Worm (Caenorhabditis elegans) whole organism, L4/young adult: ENCODE results near the gene ins-16.

Source experiments
- W03F9.2 ChIP-seq: fragments of 150-350 bp; optimal IDR thresholded peaks from 2 replicates; lab custom pipeline; 2014; ENCODE audit warnings: missing biosample characterization, missing genetic modification characterization
- dao-5 ChIP-seq: sonication (generic microtip); optimal IDR thresholded peaks from 2 replicates; lab custom pipeline; 2016; ENCODE audit warnings: missing genotype, missing genetic modification characterization, moderate library complexity, missing compliant biosample characterization
- him-1 ChIP-seq: sonication (generic microtip); optimal IDR thresholded peaks from 2 replicates; lab custom pipeline; 2016; ENCODE audit warnings: missing genotype, missing genetic modification reagents, missing genetic modification characterization, missing compliant biosample characterization

The ins-16 gene

DNA sequence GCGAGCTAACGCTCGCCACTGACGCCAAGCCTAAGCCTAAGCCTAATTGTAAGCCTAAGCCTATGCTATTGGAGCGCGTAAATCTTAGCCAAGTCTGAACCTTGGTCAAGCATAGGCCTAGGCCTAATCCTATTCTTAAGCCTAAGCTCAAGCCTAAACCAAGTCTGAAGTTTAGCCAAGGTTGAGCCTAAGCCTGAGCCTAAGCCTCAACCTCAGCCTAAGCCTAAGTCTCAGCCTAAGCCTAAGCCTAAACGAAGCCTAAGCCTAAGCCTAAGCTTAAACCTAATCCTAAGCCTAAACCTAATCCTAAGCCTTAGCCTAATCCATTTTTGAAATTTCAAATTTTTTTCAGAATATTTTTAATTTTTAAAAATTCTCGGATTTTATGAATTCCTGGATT is 689 bp downstream of the ins-16 start:
- TF ChIP-seq him-1 (tag; lab: Kevin White, UChicago) (no peak), dao-5 (tag; lab: Kevin White, UChicago) (no peak), W03F9.2 (tag; lab: Kevin White, UChicago) (no peak)

DNA sequence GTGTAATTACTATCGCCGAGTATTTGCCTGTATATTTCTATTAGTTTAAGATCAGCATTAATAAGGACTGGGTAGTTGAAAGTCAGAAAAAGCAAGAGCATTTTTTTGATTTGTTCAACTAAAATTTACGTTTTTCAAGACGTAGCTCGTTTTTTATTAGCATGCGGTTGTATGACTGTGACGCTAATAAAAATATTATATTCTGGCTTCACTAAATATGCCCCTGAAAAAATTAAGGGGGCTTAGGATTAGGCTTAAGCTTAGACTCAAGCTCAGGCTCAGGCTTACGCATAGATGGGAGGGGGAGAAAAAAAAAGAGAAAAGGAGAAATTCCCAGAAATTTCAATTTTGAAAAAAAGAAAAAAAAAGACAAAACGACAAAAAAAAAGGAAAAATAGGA is 3.2 kb downstream of the ins-16 start, which contains the start of gene Y39A3A.2:
Y39A3A.2 (minus strand) TSS at position 101 of the 400 bp plus-strand sequence.
- no peak for TF ChIP-seq dao-5 (tag; lab: Kevin White, UChicago)
- TF ChIP-seq him-1 (tag; lab: Kevin White, UChicago), result no peak
- no peak for TF ChIP-seq W03F9.2 (tag; lab: Kevin White, UChicago)

DNA sequence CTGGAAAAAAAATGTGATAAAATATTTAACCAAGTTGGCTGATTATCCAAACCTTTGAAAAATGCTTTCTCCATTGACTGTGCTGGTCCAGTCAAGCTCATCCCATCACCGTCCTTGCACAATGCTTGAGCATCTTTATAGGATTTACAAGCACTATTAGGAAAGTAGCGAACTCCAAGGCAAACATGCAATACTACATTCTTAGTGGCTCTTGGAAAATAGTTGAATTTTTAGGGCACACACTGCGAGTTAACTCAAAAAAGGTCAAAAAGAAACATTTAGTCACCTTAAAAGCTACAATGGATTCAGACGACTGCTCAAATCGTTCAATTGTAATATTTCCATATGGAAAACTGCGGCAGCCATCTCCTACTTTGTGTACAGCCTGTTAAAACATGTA is 6.7 kb downstream of the ins-16 start, which contains the start of gene M01E10.3:
M01E10.3 (minus strand) TSS at position 101 of the 400 bp plus-strand sequence.
- TF ChIP-seq dao-5 (tag; lab: Kevin White, UChicago) (no peak), W03F9.2 (tag; lab: Kevin White, UChicago) (no peak), him-1 (tag; lab: Kevin White, UChicago) (no peak)

- TF ChIP-seq him-1 (tag; lab: Kevin White, UChicago) (no peak), dao-5 (tag; lab: Kevin White, UChicago) (no peak), W03F9.2 (tag; lab: Kevin White, UChicago) (no peak)
Measured at ce11 chrIII:2053433-2053832, 7.3 kb downstream of the ins-16 start.

DNA sequence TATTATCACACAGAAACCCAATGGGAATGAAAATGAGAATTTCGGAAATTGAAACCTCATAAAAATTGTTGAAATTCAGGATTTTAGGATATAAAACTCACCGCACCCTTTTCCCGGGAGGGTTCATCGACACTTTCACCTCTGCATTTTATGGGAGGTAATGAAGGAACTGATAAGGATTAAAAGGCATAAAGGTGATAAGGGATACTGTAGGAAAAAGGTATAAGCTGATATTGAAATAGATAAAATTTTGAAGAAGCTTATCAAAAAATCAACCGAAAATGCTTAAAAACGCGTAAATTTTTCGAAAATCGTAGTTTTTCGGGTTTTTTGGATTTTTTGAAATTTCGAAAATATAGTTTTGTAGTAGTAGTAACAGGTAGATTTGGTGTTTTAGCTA is 10.3 kb downstream of the ins-16 start:
- TF ChIP-seq dao-5 (tag; lab: Kevin White, UChicago), result no peak
- TF ChIP-seq him-1 (tag; lab: Kevin White, UChicago), result no peak
- no peak for TF ChIP-seq W03F9.2 (tag; lab: Kevin White, UChicago)

DNA sequence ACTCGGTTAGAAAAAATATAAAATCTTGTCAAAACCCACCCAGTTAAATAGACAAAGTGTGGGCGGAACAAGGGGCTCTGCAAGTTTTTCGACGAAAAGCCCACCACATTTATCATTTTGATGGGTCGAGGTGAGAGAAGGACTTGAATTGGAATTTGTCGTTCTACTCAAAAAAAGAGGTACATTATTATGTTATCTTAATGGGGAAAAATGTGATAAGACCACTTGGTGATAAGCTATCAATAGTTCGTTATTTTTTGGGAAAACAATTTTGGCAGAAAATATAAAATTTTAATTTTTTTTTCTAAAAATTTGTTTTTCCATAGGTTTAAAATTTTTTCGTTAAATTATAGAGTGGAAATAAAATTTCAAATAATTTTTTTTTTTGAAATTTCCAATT is 10.9 kb downstream of the ins-16 start:
- TF ChIP-seq W03F9.2 (tag; lab: Kevin White, UChicago) (no peak), dao-5 (tag; lab: Kevin White, UChicago) (no peak), him-1 (tag; lab: Kevin White, UChicago) (no peak)

DNA sequence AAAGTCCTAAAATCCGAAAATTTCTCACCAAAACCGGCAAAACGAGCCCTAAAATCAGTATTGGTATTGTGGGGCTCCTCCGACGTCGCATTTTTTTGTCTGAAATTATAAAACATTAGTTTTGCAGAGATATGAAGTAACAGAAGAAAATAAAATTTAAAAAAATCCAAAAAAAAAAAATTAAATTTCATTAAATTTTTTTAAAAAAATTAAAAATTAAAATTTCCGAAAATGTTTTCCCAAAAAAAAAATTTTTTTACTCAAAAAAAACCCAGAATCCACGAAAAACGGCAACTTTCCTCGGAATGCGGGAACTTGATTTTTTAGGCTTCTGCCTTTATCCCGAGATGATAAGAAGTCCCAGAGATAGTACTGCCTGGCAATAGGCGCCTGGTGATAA is 12.8 kb downstream of the ins-16 start, which contains the start of gene dpy-1:
dpy-1 (minus strand) TSS at position 101 of the 400 bp plus-strand sequence.
- TF ChIP-seq him-1 (tag; lab: Kevin White, UChicago), result no peak

DNA sequence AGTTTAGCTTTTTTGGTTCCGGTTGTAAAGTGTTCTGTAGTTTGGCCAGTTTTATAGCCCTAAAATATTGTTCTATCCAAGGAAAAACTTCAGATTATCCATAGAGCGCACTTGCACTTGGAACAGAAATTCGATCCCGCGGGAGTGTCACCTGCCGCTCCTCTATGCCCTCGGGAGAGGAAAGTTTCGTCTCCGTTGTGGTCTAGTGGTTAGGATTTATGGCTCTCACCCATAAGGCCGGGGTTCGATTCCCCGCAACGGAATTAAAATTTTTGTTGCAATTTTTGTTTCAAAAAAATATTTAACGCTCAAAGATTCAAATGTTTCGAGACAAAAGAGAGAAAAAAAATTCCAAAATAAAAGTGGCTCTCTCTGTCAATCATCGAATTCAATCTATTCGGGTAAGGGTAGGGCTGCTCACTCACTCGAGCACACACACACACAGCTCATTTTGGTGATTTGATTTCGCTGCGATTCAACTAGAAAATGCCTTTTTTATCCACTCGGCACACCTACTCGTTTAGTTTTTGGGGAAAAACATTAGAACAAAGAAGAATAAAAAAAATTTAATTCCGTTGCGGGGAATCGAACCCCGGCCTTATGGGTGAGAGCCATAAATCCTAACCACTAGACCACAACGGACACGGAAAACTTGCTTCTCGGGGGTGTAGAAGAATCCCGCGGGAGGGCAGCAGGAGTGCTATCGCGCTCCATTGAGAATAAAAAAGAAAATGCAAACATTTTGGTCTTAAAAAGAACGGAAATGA is 28.2 kb downstream of the ins-16 start:
- TF ChIP-seq him-1 (tag; lab: Kevin White, UChicago) (no peak), dao-5 (tag; lab: Kevin White, UChicago) (no peak), W03F9.2 (tag; lab: Kevin White, UChicago) (no peak)

DNA sequence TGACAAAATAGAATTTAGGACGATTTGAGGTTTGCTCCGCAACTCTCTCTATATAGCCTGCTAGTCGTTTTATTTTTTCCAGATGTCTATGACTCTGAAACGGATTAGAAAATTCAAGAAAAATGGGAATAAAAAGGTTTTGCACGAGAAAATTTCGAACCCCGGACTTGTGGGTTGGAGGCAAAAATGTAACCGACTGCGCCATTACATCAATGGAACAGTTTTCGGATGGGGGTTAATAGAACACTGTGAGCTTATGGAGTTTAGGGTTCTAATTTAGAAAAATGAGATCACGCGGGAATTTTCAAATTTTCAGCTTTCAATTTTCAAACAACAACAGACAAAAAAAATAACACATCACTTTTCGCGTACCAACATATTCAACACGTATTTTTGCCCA is 29.0 kb downstream of the ins-16 start:
- no peak for TF ChIP-seq W03F9.2 (tag; lab: Kevin White, UChicago)
- no peak for TF ChIP-seq him-1 (tag; lab: Kevin White, UChicago)
- TF ChIP-seq dao-5 (tag; lab: Kevin White, UChicago), result no peak

- TF ChIP-seq dao-5 (tag; lab: Kevin White, UChicago) (no peak), him-1 (tag; lab: Kevin White, UChicago) (no peak), W03F9.2 (tag; lab: Kevin White, UChicago) (no peak)
Measured at ce11 chrIII:2030776-2031565, 29.8 kb downstream of the ins-16 start.

- no peak for TF ChIP-seq him-1 (tag; lab: Kevin White, UChicago)
- TF ChIP-seq dao-5 (tag; lab: Kevin White, UChicago), result no peak
- no peak for TF ChIP-seq W03F9.2 (tag; lab: Kevin White, UChicago)
Measured at ce11 chrIII:2027517-2027916, 33.2 kb downstream of the ins-16 start.

DNA sequence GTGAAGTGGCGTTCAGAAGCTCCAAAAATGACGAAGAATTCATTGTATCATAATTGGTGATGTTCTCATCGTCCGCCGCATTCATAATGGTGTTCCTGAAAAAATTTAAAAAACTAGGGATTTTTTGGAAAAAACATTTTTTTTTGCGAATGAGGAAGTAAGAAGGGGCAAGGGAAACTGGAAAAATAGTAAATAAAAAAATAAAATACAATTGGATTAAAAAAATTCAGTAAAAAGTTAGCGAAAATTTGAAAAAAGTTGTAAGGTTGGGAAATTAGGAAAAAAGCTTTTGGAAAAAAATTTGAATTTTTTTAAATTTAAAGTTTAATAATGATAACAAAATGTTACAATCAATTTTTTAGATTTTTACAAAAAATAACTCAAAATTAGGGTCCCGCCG is 39.3 kb downstream of the ins-16 start, which contains the start of gene ckr-2:
ckr-2 (minus strand) TSS at position 101 of the 400 bp plus-strand sequence.
- TF ChIP-seq him-1 (tag; lab: Kevin White, UChicago) (no peak), W03F9.2 (tag; lab: Kevin White, UChicago) (no peak), dao-5 (tag; lab: Kevin White, UChicago) (no peak)

- TF ChIP-seq W03F9.2 (tag; lab: Kevin White, UChicago) (no peak), dao-5 (tag; lab: Kevin White, UChicago) (no peak), him-1 (tag; lab: Kevin White, UChicago) (no peak)
Measured at ce11 chrIII:2015494-2015893, 45.3 kb downstream of the ins-16 start.
